Worm (Caenorhabditis elegans) whole organism, young adult: ENCODE data around the gene Y46G5A.15.

Experiments used
- B0035.1 ChIP-seq: sonication (generic microtip); optimal IDR thresholded peaks from 2 replicates; lab custom pipeline; 2016; ENCODE audit warnings: missing genetic modification characterization, mild to moderate bottlenecking, missing compliant biosample characterization, missing genotype, missing genetic modification reagents
- B0261.1 ChIP-seq: sonication (generic microtip); optimal IDR thresholded peaks from 2 replicates; lab custom pipeline; 2016; ENCODE audit warnings: mild to moderate bottlenecking, missing genetic modification characterization, moderate library complexity, missing compliant biosample characterization
- C17E4.6 ChIP-seq: fragments of 200-800 bp; sonication (Bioruptor generic); IDR thresholded peaks from 2 replicates; pipeline ENCODE4 v1.3.6; 2022; ENCODE audit warnings: missing genetic modification reagents, missing genetic modification characterization, missing compliant biosample characterization
- F37B4.10 ChIP-seq: fragments of 200-800 bp; sonication (Bioruptor generic); IDR thresholded peaks from 2 replicates; pipeline ENCODE4 v1.3.6; 2022; ENCODE audit warnings: missing genetic modification characterization, missing compliant biosample characterization
- F49E8.2 ChIP-seq: sonication (generic microtip); optimal IDR thresholded peaks from 3 replicates; lab custom pipeline; 2017; ENCODE audit warnings: missing genetic modification characterization, mild to moderate bottlenecking, missing compliant biosample characterization, antibody characterized with exemption, moderate library complexity; ENCODE audit not compliant: insufficient read depth
- F55B11.4 ChIP-seq: sonication (generic microtip); optimal IDR thresholded peaks from 2 replicates; lab custom pipeline; 2016; ENCODE audit warnings: missing compliant biosample characterization, missing genetic modification characterization, borderline replicate concordance; ENCODE audit not compliant: insufficient read depth
- K11D2.4 ChIP-seq: fragments of 200-800 bp; sonication (Bioruptor generic); IDR thresholded peaks from 2 replicates; pipeline ENCODE4 v1.3.6; 2022; ENCODE audit warnings: missing genetic modification reagents, missing genetic modification characterization, missing compliant biosample characterization
- K12H6.12 ChIP-seq: fragments of 200-800 bp; sonication (Bioruptor generic); optimal IDR thresholded peaks from 2 replicates; lab custom pipeline; 2018; ENCODE audit warnings: mild to moderate bottlenecking, missing genetic modification characterization, missing compliant biosample characterization
- atf-7 ChIP-seq: sonication (generic microtip); optimal IDR thresholded peaks from 2 replicates; lab custom pipeline; 2017; ENCODE audit warnings: mild to moderate bottlenecking, missing genetic modification characterization, missing compliant biosample characterization
- attf-3 ChIP-seq: fragments of 200-800 bp; sonication (Bioruptor generic); conservative IDR thresholded peaks from 2 replicates; pipeline ENCODE4 v1.3.6; 2022; ENCODE audit warnings: missing genetic modification reagents, missing genetic modification characterization, missing compliant biosample characterization
- attf-5 ChIP-seq: fragments of 200-800 bp; sonication (Bioruptor generic); optimal IDR thresholded peaks from 2 replicates; lab custom pipeline; 2018; ENCODE audit warnings: mild to moderate bottlenecking, missing genetic modification characterization, missing compliant biosample characterization
- cebp-2 ChIP-seq: fragments of 200-800 bp; sonication (Bioruptor generic); IDR thresholded peaks from 2 replicates; pipeline ENCODE4 v1.3.6; 2022; ENCODE audit warnings: missing genetic modification characterization, missing compliant biosample characterization
- ceh-91 ChIP-seq: fragments of 200-800 bp; sonication (Bioruptor generic); IDR thresholded peaks from 2 replicates; pipeline ENCODE4 v1.3.6; 2022; ENCODE audit warnings: missing genetic modification reagents, missing genetic modification characterization, missing compliant biosample characterization
- dox-1 ChIP-seq: fragments of 200-800 bp; sonication (Bioruptor generic); IDR thresholded peaks from 2 replicates; pipeline ENCODE4 v1.3.6; 2022; ENCODE audit warnings: missing genetic modification reagents, missing genetic modification characterization, missing compliant biosample characterization
- dpl-1 ChIP-seq: fragments of 150-350 bp; optimal IDR thresholded peaks from 2 replicates; lab custom pipeline; 2014; ENCODE audit warnings: missing biosample characterization, missing genetic modification reagents, missing genetic modification characterization
- egrh-3 ChIP-seq: fragments of 200-800 bp; sonication (Bioruptor generic); IDR thresholded peaks from 2 replicates; pipeline ENCODE4 v1.3.6; 2022; ENCODE audit warnings: missing genetic modification reagents, missing genetic modification characterization, missing compliant biosample characterization
- fkh-3 ChIP-seq: sonication (generic microtip); optimal IDR thresholded peaks from 2 replicates; lab custom pipeline; 2016; ENCODE audit warnings: mild to moderate bottlenecking, missing genetic modification characterization, missing compliant biosample characterization
- him-1 ChIP-seq: sonication (generic microtip); optimal IDR thresholded peaks from 2 replicates; lab custom pipeline; 2016; ENCODE audit warnings: missing genotype, missing genetic modification reagents, missing genetic modification characterization, missing compliant biosample characterization
- lag-1 ChIP-seq: fragments of 200-800 bp; sonication (Bioruptor generic); IDR thresholded peaks from 2 replicates; pipeline ENCODE4 v1.3.6; 2022; ENCODE audit warnings: missing genetic modification reagents, missing genetic modification characterization, missing compliant biosample characterization
- let-607 ChIP-seq, 2 experiments: fragments of 200-800 bp in 1 of 2; sonication (Bioruptor generic) in 1 of 2; sonication (generic microtip) in 1 of 2; optimal IDR thresholded peaks; 2 replicates each; lab custom pipeline; 2016 to 2018; ENCODE audit warnings: mild to moderate bottlenecking in 2 of 2, missing compliant biosample characterization in 2 of 2, missing genetic modification characterization in 2 of 2, moderate library complexity in 2 of 2, missing genotype in 1 of 2
- lin-40 ChIP-seq: sonication (generic microtip); optimal IDR thresholded peaks from 2 replicates; lab custom pipeline; 2016; ENCODE audit warnings: missing genetic modification characterization, mild to moderate bottlenecking, missing compliant biosample characterization, missing genotype, missing genetic modification reagents
- lin-54 ChIP-seq: fragments of 200-800 bp; sonication (Bioruptor generic); optimal IDR thresholded peaks from 2 replicates; lab custom pipeline; 2018; ENCODE audit warnings: mild to moderate bottlenecking, missing genetic modification characterization, missing compliant biosample characterization
- lsy-27 ChIP-seq: sonication (generic microtip); optimal IDR thresholded peaks from 2 replicates; lab custom pipeline; 2017; ENCODE audit warnings: missing genetic modification characterization, mild to moderate bottlenecking, missing compliant biosample characterization, antibody characterized with exemption, missing genotype, borderline replicate concordance; ENCODE audit not compliant: insufficient read depth
- madf-10 ChIP-seq: sonication (generic microtip); optimal IDR thresholded peaks from 2 replicates; lab custom pipeline; 2016; ENCODE audit warnings: mild to moderate bottlenecking, missing genetic modification characterization, missing compliant biosample characterization
- mcd-1 ChIP-seq: fragments of 200-800 bp; sonication (Bioruptor generic); IDR thresholded peaks from 2 replicates; pipeline ENCODE4 v1.3.6; 2022; ENCODE audit warnings: missing genetic modification reagents, missing genetic modification characterization, missing compliant biosample characterization
- mxl-1 ChIP-seq: sonication (generic microtip); optimal IDR thresholded peaks from 2 replicates; lab custom pipeline; 2016; ENCODE audit warnings: missing genetic modification characterization, missing compliant biosample characterization
- nhr-179 ChIP-seq: sonication (generic microtip); optimal IDR thresholded peaks from 2 replicates; lab custom pipeline; 2016; ENCODE audit warnings: mild to moderate bottlenecking, missing genetic modification characterization, missing compliant biosample characterization
- nhr-80 ChIP-seq: sonication (generic microtip); optimal IDR thresholded peaks from 2 replicates; lab custom pipeline; 2016; ENCODE audit warnings: missing genetic modification characterization, missing compliant biosample characterization
- pha-4 ChIP-seq: fragments of 150-350 bp; sonication (generic microtip); optimal IDR thresholded peaks from 2 replicates; lab custom pipeline; 2014; ENCODE audit warnings: missing biosample characterization, missing genetic modification reagents, missing genetic modification characterization
- rcor-1 ChIP-seq: fragments of 200-800 bp; sonication (Bioruptor generic); IDR thresholded peaks from 2 replicates; pipeline ENCODE4 v1.3.6; 2022; ENCODE audit warnings: missing genetic modification reagents, missing genetic modification characterization, missing compliant biosample characterization
- repo-1 ChIP-seq: sonication (generic microtip); optimal IDR thresholded peaks from 2 replicates; lab custom pipeline; 2017; ENCODE audit warnings: mild to moderate bottlenecking, missing genetic modification characterization, missing compliant biosample characterization
- snpc-3.4 ChIP-seq: sonication (generic microtip); optimal IDR thresholded peaks from 2 replicates; lab custom pipeline; 2017; ENCODE audit warnings: missing genetic modification characterization, mild to moderate bottlenecking, missing compliant biosample characterization, antibody characterized with exemption, moderate library complexity, missing genotype, missing genetic modification reagents
- snpc-4 ChIP-seq, 5 experiments: fragments of 150-350 bp in 1 of 5; sonication (generic microtip) in 4 of 5; optimal IDR thresholded peaks; 2 replicates each; lab custom pipeline; 2014 to 2018; ENCODE audit warnings: missing genetic modification characterization in 5 of 5, missing biosample characterization in 3 of 5, antibody characterized with exemption in 2 of 5, mild to moderate bottlenecking in 2 of 5, missing compliant biosample characterization in 2 of 5, missing genotype in 2 of 5, moderate library complexity in 2 of 5, missing genetic modification reagents in 1 of 5
- somi-1 ChIP-seq: fragments of 200-800 bp; sonication (Bioruptor generic); optimal IDR thresholded peaks from 2 replicates; lab custom pipeline; 2018; ENCODE audit warnings: mild to moderate bottlenecking, missing genetic modification characterization, missing compliant biosample characterization
- sptf-2 ChIP-seq: fragments of 200-800 bp; sonication (Bioruptor generic); optimal IDR thresholded peaks from 2 replicates; lab custom pipeline; 2018; ENCODE audit warnings: mild to moderate bottlenecking, missing genetic modification characterization, missing compliant biosample characterization
- tlf-1 ChIP-seq: fragments of 200-800 bp; sonication (Bioruptor generic); optimal IDR thresholded peaks from 2 replicates; lab custom pipeline; 2018; ENCODE audit warnings: mild to moderate bottlenecking, missing genetic modification characterization, missing compliant biosample characterization
- unc-62 ChIP-seq: fragments of 150-350 bp; optimal IDR thresholded peaks from 2 replicates; lab custom pipeline; 2014; ENCODE audit warnings: missing biosample characterization, missing genetic modification reagents, missing genetic modification characterization
- zfh-2 ChIP-seq: fragments of 200-800 bp; sonication (Bioruptor generic); conservative IDR thresholded peaks from 2 replicates; pipeline ENCODE4 v1.3.6; 2022; ENCODE audit warnings: missing genetic modification reagents, missing genetic modification characterization, missing compliant biosample characterization
- zim-3 ChIP-seq: sonication (generic microtip); optimal IDR thresholded peaks from 2 replicates; lab custom pipeline; 2017; ENCODE audit warnings: mild to moderate bottlenecking, missing genetic modification characterization, moderate library complexity, missing compliant biosample characterization
- ztf-18 ChIP-seq: sonication (generic microtip); optimal IDR thresholded peaks from 2 replicates; lab custom pipeline; 2016; ENCODE audit warnings: missing genotype, mild to moderate bottlenecking, missing genetic modification characterization, missing compliant biosample characterization

Gene Y46G5A.15

DNA sequence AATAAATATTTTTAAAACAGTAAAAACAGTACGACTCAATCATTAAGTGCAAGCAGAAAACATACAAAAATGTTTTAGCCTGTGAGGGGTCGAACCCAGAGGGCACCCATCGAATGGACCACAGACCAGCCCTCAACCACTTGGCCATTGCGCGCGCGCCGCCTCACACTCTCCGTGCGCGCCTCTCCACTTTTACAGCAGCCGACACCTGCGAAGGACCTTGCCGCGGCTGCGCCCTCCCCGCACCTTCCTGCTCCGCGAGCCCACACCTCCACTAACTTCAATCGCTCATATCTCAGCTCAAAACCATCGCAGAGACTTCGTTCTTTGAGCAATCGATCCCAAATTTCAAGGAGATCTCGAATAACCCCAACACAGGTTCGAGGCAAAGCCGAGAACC is 6.8 kb downstream of the Y46G5A.15 start (continued):
- TF ChIP-seq ceh-91 (GFP tag; lab: Robert Waterston, UW) (peak; percentile 69), lin-54 (GFP tag; lab: Kevin White, UChicago) (peak; percentile 60)

DNA sequence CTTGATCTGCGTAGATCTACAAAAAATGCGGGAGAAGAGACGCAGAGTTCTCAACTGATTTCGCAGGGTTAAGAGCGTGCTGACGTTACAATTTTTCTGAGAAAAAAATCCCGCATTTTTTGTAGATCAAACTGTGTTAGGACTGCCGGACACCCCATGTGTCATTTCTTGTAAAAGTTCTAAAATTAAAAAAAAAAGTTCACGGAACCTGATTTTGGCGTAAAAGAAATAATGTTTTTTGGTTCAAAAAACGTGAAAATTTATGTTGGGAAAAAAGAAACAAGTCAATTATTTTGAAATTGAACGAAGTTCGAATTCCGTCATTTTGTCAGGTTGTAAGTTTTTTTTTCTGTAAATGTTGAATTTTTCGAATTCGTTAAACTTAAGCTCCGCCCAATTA is 8.8 kb downstream of the Y46G5A.15 start, which contains the start of gene Y46G5A.34:
Gene Y46G5A.34 (plus strand): TSS at position 301 of the 400 bp plus-strand sequence.
- TF ChIP-seq attf-3 (GFP tag; lab: Robert Waterston, UW), result no peak

DNA sequence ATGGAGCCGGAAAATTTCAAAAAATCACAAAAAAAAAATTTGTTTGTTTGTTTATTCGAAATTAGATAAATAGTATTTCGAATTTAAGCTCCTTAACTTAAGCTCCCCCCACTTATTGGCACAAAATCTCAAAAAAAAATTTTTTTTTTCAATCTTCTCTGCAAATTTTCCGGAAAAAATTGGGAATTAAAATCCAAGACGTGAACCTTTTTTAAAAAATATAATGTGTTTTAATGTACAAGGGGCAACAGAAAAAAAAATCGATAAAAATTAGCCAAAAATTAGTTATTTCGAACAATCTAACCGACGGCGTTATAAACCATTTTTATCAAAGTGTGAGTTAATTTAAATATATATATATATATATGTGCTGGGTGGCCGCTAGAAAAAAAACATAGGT is 10.8 kb downstream of the Y46G5A.15 start, which contains the start of gene Y46G5A.14:
Gene Y46G5A.14 (plus strand): TSS at position 301 of the 400 bp plus-strand sequence.
- TF ChIP-seq lsy-27 (tag; lab: Kevin White, UChicago) (no peak), ztf-18 (tag; lab: Kevin White, UChicago) (no peak), him-1 (tag; lab: Kevin White, UChicago) (peak; percentile 25), lin-40 (no peak), let-607 (tag; optimal IDR thresholded peaks at IDR 0.05; lab: Kevin White, UChicago) (no peak)
- TF ChIP-seq, all 124 proteins: peak for 1

DNA sequence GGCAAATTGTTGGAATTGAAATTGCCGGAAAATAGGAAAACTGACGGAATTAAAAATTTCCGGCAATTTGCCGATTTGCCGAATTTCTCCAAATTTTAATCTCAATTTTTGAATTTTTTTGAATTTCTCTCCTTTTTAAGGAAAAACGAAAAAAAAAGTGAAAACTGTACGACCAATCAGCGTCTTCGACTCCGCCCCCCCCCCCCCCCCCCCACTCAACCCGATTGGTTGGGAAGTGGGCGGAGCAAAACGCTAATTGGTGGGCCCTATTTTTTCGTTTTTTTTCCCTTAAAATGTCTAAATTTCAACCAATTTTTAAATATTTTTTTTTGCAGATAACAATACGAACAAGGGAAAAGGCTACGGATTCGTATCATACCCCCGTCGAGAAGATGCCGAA is 15.3 kb downstream of the Y46G5A.15 start:
- TF ChIP-seq fkh-3 (no peak), F55B11.4 (tag; lab: Kevin White, UChicago) (no peak), zfh-2 (GFP tag; lab: Robert Waterston, UW) (peak; percentile 72), attf-5 (GFP tag; lab: Kevin White, UChicago) (no peak), mxl-1 (tag; lab: Kevin White, UChicago) (no peak), zim-3 (tag; lab: Kevin White, UChicago) (no peak), rcor-1 (no peak), mcd-1 (GFP tag; lab: Robert Waterston, UW) (0 out of 2 replicates have a peak, but pooled peaks have one; percentile 38), egrh-3 (GFP tag; lab: Robert Waterston, UW) (peak; percentile 85), snpc-3.4 (tag; lab: Kevin White, UChicago) (no peak), repo-1 (tag; lab: Kevin White, UChicago) (no peak), madf-10 (no peak), F49E8.2 (tag; lab: Kevin White, UChicago) (no peak)

DNA sequence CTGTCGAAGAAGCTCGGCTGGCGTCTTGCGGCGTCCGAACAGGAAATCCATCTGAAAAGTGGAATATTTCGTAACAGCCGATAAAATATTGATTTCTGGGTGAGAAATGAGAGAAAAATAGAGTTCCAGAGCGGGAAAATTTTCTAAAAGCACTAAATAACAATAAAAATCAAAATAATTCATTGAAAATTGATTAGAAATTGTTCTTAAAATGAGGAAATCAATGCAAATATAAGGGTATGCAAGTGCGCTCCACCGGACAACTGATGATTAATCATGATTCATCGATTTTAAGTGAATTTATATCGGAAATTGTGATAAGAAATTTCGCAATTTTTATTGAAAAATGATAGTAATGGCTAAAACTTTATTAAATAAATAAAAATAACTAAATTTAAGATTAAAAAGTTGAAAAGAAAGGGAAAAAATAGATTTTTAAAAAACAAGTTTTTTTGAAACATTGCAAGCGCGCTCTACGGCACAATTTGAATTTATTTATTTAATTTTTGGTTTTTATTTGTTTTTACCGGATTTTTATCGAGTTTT is 17.0 kb downstream of the Y46G5A.15 start, which contains the start of the genes vps-2 and tiar-2:
Gene vps-2 (minus strand): TSS at position 51 of the 546 bp plus-strand sequence.
Gene tiar-2 (plus strand): TSS at position 520 of the 546 bp plus-strand sequence.
- TF ChIP-seq madf-10 (no peak), cebp-2 (GFP tag; lab: Robert Waterston, UW) (no peak), K11D2.4 (no peak), lag-1 (GFP tag; lab: Robert Waterston, UW) (no peak), B0261.1 (no peak), attf-3 (GFP tag; lab: Robert Waterston, UW) (no peak), K12H6.12 (tag; lab: Kevin White, UChicago) (peak; percentile 14), somi-1 (GFP tag; lab: Kevin White, UChicago) (no peak), pha-4 (no peak), B0035.1 (tag; lab: Kevin White, UChicago) (no peak), sptf-2 (GFP tag; lab: Kevin White, UChicago) (no peak), ceh-91 (GFP tag; lab: Robert Waterston, UW) (no peak), F37B4.10 (GFP tag; lab: Robert Waterston, UW) (no peak), nhr-179 (tag; lab: Kevin White, UChicago) (no peak), tlf-1 (GFP tag; lab: Kevin White, UChicago) (no peak), fkh-3 (no peak), snpc-4 (GFP tag; optimal IDR thresholded peaks at IDR 0.05; lab: Kevin White, UChicago) (no peak), snpc-4 (tag; optimal IDR thresholded peaks at IDR 0.05; lab: Kevin White, UChicago) (peak in 3 of 4 experiments; percentile 42 to 74 (median 46)), C17E4.6 (GFP tag; lab: Robert Waterston, UW) (no peak), unc-62 (GFP tag; lab: Kevin White, UChicago) (no peak), dpl-1 (no peak), nhr-80 (tag; lab: Kevin White, UChicago) (peak; percentile 7), atf-7 (tag; lab: Kevin White, UChicago) (no peak), dox-1 (0 out of 2 replicates have a peak, but pooled peaks have one; percentile 18), mcd-1 (GFP tag; lab: Robert Waterston, UW) (peak; percentile 89)
